Worm (Caenorhabditis elegans): ENCODE data around the gene scd-2.

The scd-2 gene

DNA sequence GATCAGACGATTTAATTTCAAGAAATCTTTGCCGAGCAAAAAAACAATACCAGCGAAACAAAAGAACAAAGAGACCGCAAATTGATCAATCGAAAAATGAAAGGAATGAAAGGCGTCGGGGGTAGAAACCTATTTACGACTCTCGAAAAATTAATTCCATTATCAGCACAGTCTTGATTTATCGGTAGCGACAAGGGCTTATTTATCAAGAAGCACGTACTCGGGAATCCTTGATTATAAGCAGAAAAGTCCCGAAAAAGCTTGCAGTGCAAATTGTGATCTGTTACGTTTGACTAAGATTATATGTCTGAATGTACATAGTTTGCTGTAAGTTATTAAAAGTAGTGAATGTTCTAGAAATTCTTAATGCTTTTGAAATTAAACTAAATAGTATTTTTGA lies 33.5 kb downstream of the scd-2 start:
- TF ChIP-seq ceh-2 (tag; optimal IDR thresholded peaks at IDR 0.05): no peak
- no peak for TF ChIP-seq Y22D7AL.16 (tag; optimal IDR thresholded peaks at IDR 0.05)
- TF ChIP-seq ceh-6 (GFP tag; optimal IDR thresholded peaks at IDR 0.05): no peak
- TF ChIP-seq npax-4 (tag; optimal IDR thresholded peaks at IDR 0.05): no peak
- no peak for TF ChIP-seq zip-5 (tag; optimal IDR thresholded peaks at IDR 0.05)
- no peak for TF ChIP-seq ceh-9 (tag; optimal IDR thresholded peaks at IDR 0.05)

DNA sequence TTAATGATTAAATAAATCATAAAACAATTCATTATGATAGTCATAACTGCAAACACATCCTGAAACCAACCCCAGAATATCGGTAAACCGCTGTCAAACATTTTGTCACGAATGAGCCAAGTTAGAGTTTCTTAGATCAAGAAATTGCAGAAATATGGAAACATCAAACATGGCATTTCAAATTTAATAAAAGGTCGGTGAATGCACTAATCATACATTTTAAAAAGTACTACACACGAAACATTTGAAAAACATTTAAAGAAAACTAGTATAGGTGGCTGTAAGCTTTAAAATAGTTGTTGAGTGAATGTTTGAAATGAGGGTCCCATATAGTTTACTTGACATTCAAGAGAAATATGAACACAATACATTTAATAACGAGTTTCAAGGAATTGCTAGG lies 35.7 kb downstream of the scd-2 start, which contains the start of gene str-180:
Gene str-180 (minus strand): TSS at position 101 of the 400 bp plus-strand sequence.
- TF ChIP-seq nhr-11 (tag; optimal IDR thresholded peaks at IDR 0.05) (no peak), mec-3 (tag; optimal IDR thresholded peaks at IDR 0.05; ENCODE audit: borderline replicate concordance) (no peak), ceh-2 (tag; optimal IDR thresholded peaks at IDR 0.05) (no peak), hlh-30 (tag; optimal IDR thresholded peaks at IDR 0.05; ENCODE audit: insufficient read depth) (no peak), pat-9 (tag; optimal IDR thresholded peaks at IDR 0.05) (no peak), lim-6 (tag; optimal IDR thresholded peaks at IDR 0.05) (no peak), ceh-18 (tag; optimal IDR thresholded peaks at IDR 0.05) (no peak), zip-5 (tag; optimal IDR thresholded peaks at IDR 0.05) (no peak), syd-9 (tag; optimal IDR thresholded peaks at IDR 0.05) (no peak)

DNA sequence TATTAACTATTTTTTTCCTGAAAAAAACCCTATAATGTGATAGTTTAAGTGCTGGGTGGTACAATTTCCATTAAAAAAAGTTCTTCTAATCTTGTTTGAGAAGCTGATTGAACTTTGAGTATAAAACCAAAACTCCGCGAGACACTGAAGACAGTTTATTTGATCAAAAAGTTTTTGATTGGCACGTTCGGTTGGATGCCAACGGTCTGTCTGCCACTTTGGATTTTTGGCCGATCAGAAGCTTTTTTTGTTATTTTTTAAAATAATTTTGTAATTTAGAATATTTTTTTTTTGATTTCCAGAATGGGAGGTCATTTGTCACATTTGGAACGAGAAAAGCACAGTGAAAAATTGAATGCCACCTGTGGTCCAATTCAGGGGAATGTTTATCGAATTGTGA lies 36.5 kb downstream of the scd-2 start, which contains the start of gene cest-28:
Gene cest-28 (plus strand): TSS at position 301 of the 400 bp plus-strand sequence.
- no peak for TF ChIP-seq rnt-1 (tag; optimal IDR thresholded peaks at IDR 0.05)
- no peak for TF ChIP-seq T23F11.4 (GFP tag; optimal IDR thresholded peaks at IDR 0.05)
- no peak for TF ChIP-seq ceh-30 (tag; optimal IDR thresholded peaks at IDR 0.05)
- TF ChIP-seq madf-2 (tag; optimal IDR thresholded peaks at IDR 0.05): no peak
- no peak for TF ChIP-seq hlh-30 (tag; optimal IDR thresholded peaks at IDR 0.05; ENCODE audit: insufficient read depth)
- TF ChIP-seq ama-1 (optimal IDR thresholded peaks at IDR 0.05): no peak
- no peak for TF ChIP-seq nhr-11 (tag; optimal IDR thresholded peaks at IDR 0.05)
- no peak for TF ChIP-seq pat-9 (tag; optimal IDR thresholded peaks at IDR 0.05)
- TF ChIP-seq ceh-19 (GFP tag; optimal IDR thresholded peaks at IDR 0.05): no peak
- TF ChIP-seq eyg-1 (tag; optimal IDR thresholded peaks at IDR 0.05): no peak
- TF ChIP-seq pqm-1 (tag; optimal IDR thresholded peaks at IDR 0.05): no peak
- TF ChIP-seq pros-1 (tag; optimal IDR thresholded peaks at IDR 0.05): no peak
- TF ChIP-seq dmd-4 (tag; optimal IDR thresholded peaks at IDR 0.05; ENCODE audit: borderline replicate concordance): no peak
- TF ChIP-seq pag-3 (tag; optimal IDR thresholded peaks at IDR 0.05; ENCODE audit: borderline replicate concordance): no peak
- no peak for TF ChIP-seq F13H6.1 (tag; optimal IDR thresholded peaks at IDR 0.05)
- TF ChIP-seq ets-4 (tag; optimal IDR thresholded peaks at IDR 0.05): no peak
- no peak for TF ChIP-seq sox-4 (tag; optimal IDR thresholded peaks at IDR 0.05)

DNA sequence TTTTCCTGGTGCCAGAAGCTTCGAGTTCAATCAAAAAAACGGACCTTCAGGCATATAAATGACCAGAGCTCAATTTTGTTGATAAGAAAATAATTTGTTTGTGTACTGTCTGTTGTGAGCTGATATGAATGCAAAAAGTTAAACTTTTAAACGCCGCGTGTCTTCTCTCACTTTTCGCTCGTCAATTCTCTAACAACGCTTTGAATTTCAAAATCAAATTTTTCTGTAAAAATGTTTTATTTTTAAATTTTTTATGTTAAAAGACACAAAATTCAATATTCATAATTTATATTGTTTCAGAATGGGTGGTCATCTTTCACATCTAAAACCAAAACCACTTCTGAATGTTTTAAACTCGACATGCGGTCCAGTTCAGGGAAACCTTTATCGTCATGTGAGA lies 40.9 kb downstream of the scd-2 start, which contains the start of gene cest-31:
Gene cest-31 (plus strand): TSS at position 301 of the 400 bp plus-strand sequence.
- TF ChIP-seq C38D4.7 (GFP tag; optimal IDR thresholded peaks at IDR 0.05) (no peak), ceh-6 (GFP tag; optimal IDR thresholded peaks at IDR 0.05) (no peak), ceh-9 (tag; optimal IDR thresholded peaks at IDR 0.05) (no peak), nhr-11 (tag; optimal IDR thresholded peaks at IDR 0.05) (no peak)

DNA sequence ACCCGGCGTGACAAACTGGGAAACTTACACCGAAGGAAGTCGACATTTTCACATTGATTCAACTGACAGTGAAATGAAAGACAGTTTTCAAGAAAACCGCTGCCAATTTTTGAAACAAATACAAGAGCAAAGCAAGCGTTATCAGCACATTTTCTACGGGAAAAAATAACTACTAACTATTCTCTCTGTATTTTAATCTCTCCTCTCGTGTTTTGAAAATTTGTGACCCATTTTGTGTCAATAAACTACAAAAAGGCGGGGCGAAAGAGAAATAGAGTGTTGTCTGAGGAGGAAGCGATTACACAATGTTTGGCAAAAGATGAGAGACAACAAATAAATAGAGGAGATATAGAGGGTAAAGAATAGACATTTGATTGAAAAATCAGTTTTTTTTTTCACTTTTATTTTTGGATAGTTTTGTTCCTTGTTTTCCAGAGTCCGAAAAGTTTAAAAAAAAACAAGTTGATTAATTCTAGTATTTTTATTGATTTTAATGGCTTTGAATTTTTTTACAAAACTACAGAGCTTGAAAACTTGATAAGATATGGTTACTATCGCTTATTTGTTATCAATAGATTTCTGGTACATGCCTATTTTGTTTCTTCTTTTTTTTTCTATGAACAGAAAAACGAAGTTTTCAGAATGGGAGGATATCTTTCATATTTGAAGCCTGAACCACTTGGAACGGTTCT lies 43.3 kb downstream of the scd-2 start, which contains the start of gene cest-34:
Gene cest-34 (plus strand): TSS at position 642 of the 692 bp plus-strand sequence.
- TF ChIP-seq pha-2 (tag; optimal IDR thresholded peaks at IDR 0.05) (no peak), pag-3 (tag; optimal IDR thresholded peaks at IDR 0.05; ENCODE audit: borderline replicate concordance) (no peak), Y22D7AL.16 (tag; optimal IDR thresholded peaks at IDR 0.05) (no peak), sdc-2 (tag; optimal IDR thresholded peaks at IDR 0.05) (no peak), unc-3 (GFP tag; conservative IDR thresholded peaks at IDR 0.05) (no peak), unc-3 (tag; optimal IDR thresholded peaks at IDR 0.05) (no peak), hlh-6 (tag; optimal IDR thresholded peaks at IDR 0.05) (no peak), hlh-30 (tag; optimal IDR thresholded peaks at IDR 0.05; ENCODE audit: insufficient read depth) (no peak), lin-11 (tag; optimal IDR thresholded peaks at IDR 0.05) (no peak), ceh-30 (tag; optimal IDR thresholded peaks at IDR 0.05) (no peak), ceh-31 (tag; optimal IDR thresholded peaks at IDR 0.05) (no peak)
